Worm (Caenorhabditis elegans) whole organism, early embryonic: ENCODE data around the gene Y97E10AL.1.

Experiments
- ama-1 ChIP-seq: fragments of 150-350 bp; optimal IDR thresholded peaks from 2 replicates; lab custom pipeline; 2014
- flt-1 ChIP-seq: fragments of 200-800 bp; sonication (Bioruptor generic); IDR thresholded peaks from 2 replicates; pipeline ENCODE4 v1.3.6; 2022; ENCODE audit warnings: missing genetic modification characterization, missing compliant biosample characterization
- hmg-4 ChIP-seq: fragments of 200-800 bp; sonication (Bioruptor generic); optimal IDR thresholded peaks from 2 replicates; lab custom pipeline; 2018; ENCODE audit warnings: mild to moderate bottlenecking, missing genetic modification characterization, missing compliant biosample characterization
- hnd-1 ChIP-seq: sonication (generic microtip); optimal IDR thresholded peaks from 2 replicates; lab custom pipeline; 2016; ENCODE audit warnings: missing genetic modification characterization, missing compliant biosample characterization
- scrt-1 ChIP-seq: fragments of 200-800 bp; sonication (Bioruptor generic); IDR thresholded peaks from 2 replicates; pipeline ENCODE4 v1.3.6; 2022; ENCODE audit warnings: missing genetic modification characterization, missing compliant biosample characterization
- sea-1 ChIP-seq: fragments of 200-800 bp; sonication (Bioruptor generic); conservative IDR thresholded peaks from 2 replicates; pipeline ENCODE4 v1.3.6; 2022; ENCODE audit warnings: missing genetic modification characterization, missing compliant biosample characterization
- tbx-11 ChIP-seq: fragments of 200-800 bp; sonication (Bioruptor generic); IDR thresholded peaks from 2 replicates; pipeline ENCODE4 v1.3.6; 2022; ENCODE audit warnings: missing genetic modification characterization, missing compliant biosample characterization
- tbx-37 ChIP-seq: fragments of 200-800 bp; sonication (Bioruptor generic); conservative IDR thresholded peaks from 2 replicates; pipeline ENCODE4 v1.3.6; 2022; ENCODE audit warnings: missing genetic modification reagents, missing genetic modification characterization, missing compliant biosample characterization
- tra-4 ChIP-seq: sonication (generic microtip); optimal IDR thresholded peaks from 2 replicates; lab custom pipeline; 2017; ENCODE audit warnings: missing genetic modification characterization, missing compliant biosample characterization

DNA sequence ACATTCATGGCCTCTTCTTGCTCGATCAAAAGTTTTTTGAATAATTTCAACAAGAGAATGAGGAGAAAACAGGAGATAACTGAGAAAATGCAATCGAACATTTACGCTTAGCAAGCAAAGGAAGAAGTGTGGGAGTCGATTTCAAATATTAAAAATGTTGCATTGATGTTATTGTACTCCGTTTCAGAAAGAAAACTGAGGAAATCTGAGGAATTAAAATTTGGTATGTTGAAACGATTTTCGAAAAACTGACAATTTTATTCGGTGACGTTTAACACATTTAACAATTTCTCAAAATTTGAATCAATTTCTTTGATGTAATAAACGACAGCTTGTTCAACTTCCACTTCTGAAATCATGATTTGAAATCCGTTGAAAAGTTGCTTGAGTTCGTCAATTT is 31.4 kb upstream of the Y97E10AL.1 start, which contains the start of gene F26D11.13:
- no peak for TF ChIP-seq ama-1
- TF ChIP-seq tra-4 = no peak
- TF ChIP-seq tbx-11 (GFP tag; lab: Robert Waterston, UW) = no peak
- no peak for TF ChIP-seq flt-1
- TF ChIP-seq hmg-4 (GFP tag; lab: Kevin White, UChicago) = no peak
- TF ChIP-seq scrt-1 (GFP tag; lab: Robert Waterston, UW) = no peak
- TF ChIP-seq hnd-1 (tag; lab: Kevin White, UChicago) = no peak
- TF ChIP-seq tbx-37 = no peak
- no peak for TF ChIP-seq sea-1 (GFP tag; lab: Robert Waterston, UW)
